Worm (Caenorhabditis elegans) whole organism, L4 larva: ENCODE measurements around the gene T23F11.11.

ENCODE experiments used
- R02D3.7 ChIP-seq: fragments of 150-350 bp; sonication (generic microtip); optimal IDR thresholded peaks from 3 replicates; lab custom pipeline; 2014; ENCODE audit warnings: missing biosample characterization, missing genetic modification characterization
- T20F7.1 ChIP-seq: fragments of 200-800 bp; sonication (Bioruptor generic); optimal IDR thresholded peaks from 2 replicates; lab custom pipeline; 2018; ENCODE audit warnings: mild to moderate bottlenecking, missing genetic modification characterization, missing compliant biosample characterization
- T26A8.4 ChIP-seq: fragments of 200-800 bp; sonication (Bioruptor generic); IDR thresholded peaks from 2 replicates; pipeline ENCODE4 v1.3.6; 2022; ENCODE audit warnings: missing genetic modification characterization, missing compliant biosample characterization
- Y105C5A.15 ChIP-seq: fragments of 200-800 bp; sonication (Bioruptor generic); IDR thresholded peaks from 2 replicates; pipeline ENCODE4 v1.3.6; 2022; ENCODE audit warnings: missing genetic modification characterization, missing compliant biosample characterization
- ZK337.2 ChIP-seq: fragments of 200-800 bp; sonication (Bioruptor generic); IDR thresholded peaks from 2 replicates; pipeline ENCODE4 v1.3.6; 2022; ENCODE audit warnings: missing genetic modification reagents, missing genetic modification characterization, missing compliant biosample characterization
- ZK546.5 ChIP-seq, 2 experiments: sonication (generic microtip); optimal IDR thresholded peaks; 2 replicates each; lab custom pipeline; 2017; ENCODE audit warnings: missing biosample characterization in 2 of 2, missing genetic modification characterization in 2 of 2
- aha-1 ChIP-seq: fragments of 150-350 bp; peaks from one replicate; lab custom pipeline; 2014; ENCODE audit warnings: missing biosample characterization, missing genetic modification characterization
- aly-2 ChIP-seq: sonication (generic microtip); optimal IDR thresholded peaks from 2 replicates; lab custom pipeline; 2018; ENCODE audit warnings: missing biosample characterization, missing genetic modification characterization
- ama-1 ChIP-seq: fragments of 150-350 bp; optimal IDR thresholded peaks from 2 replicates; lab custom pipeline; 2014; ENCODE audit warnings: inconsistent platforms, mixed read lengths
- arid-1 ChIP-seq: fragments of 200-800 bp; sonication (Bioruptor generic); conservative IDR thresholded peaks from 2 replicates; pipeline ENCODE4 v1.3.6; 2022; ENCODE audit warnings: missing genetic modification reagents, missing genetic modification characterization, missing compliant biosample characterization
- ceh-20 ChIP-seq: fragments of 200-800 bp; sonication (Bioruptor generic); IDR thresholded peaks from 2 replicates; pipeline ENCODE4 v1.3.6; 2022; ENCODE audit warnings: missing genetic modification reagents, missing genetic modification characterization, missing compliant biosample characterization
- ces-1 ChIP-seq: fragments of 150-350 bp; sonication (generic microtip); optimal IDR thresholded peaks from 4 replicates; lab custom pipeline; 2014; ENCODE audit warnings: missing biosample characterization, missing genetic modification reagents, missing genetic modification characterization
- daf-12 ChIP-seq: fragments of 150-350 bp; optimal IDR thresholded peaks from 2 replicates; lab custom pipeline; 2014; ENCODE audit warnings: missing biosample characterization, missing genetic modification reagents, missing genetic modification characterization
- daf-16 ChIP-seq, 3 experiments: sonication (generic microtip); optimal IDR thresholded peaks; 2 replicates each; lab custom pipeline; 2016 to 2017; ENCODE audit warnings: missing genetic modification characterization in 3 of 3, missing genetic modification reagents in 3 of 3, mild to moderate bottlenecking in 2 of 3, missing compliant biosample characterization in 2 of 3, missing biosample characterization in 1 of 3, moderate library complexity in 1 of 3
- daf-19 ChIP-seq: fragments of 200-800 bp; sonication (Bioruptor generic); conservative IDR thresholded peaks from 2 replicates; pipeline ENCODE4 v1.3.6; 2022; ENCODE audit warnings: missing genetic modification characterization, missing compliant biosample characterization
- dmd-6 ChIP-seq: fragments of 200-800 bp; sonication (Bioruptor generic); IDR thresholded peaks from 2 replicates; pipeline ENCODE4 v1.3.6; 2022; ENCODE audit warnings: missing genetic modification reagents, missing genetic modification characterization, missing compliant biosample characterization
- dpl-1 ChIP-seq: fragments of 150-350 bp; optimal IDR thresholded peaks from 2 replicates; lab custom pipeline; 2014; ENCODE audit warnings: missing biosample characterization, missing genetic modification reagents, missing genetic modification characterization
- duxl-1 ChIP-seq: sonication (generic microtip); optimal IDR thresholded peaks from 2 replicates; lab custom pipeline; 2016; ENCODE audit warnings: mild to moderate bottlenecking, missing genetic modification characterization, moderate library complexity, missing compliant biosample characterization; ENCODE audit not compliant: poor library complexity
- egl-27 ChIP-seq: sonication (generic microtip); optimal IDR thresholded peaks from 3 replicates; lab custom pipeline; 2017; ENCODE audit warnings: missing biosample characterization, missing genetic modification reagents, missing genetic modification characterization
- fos-1 ChIP-seq: fragments of 150-350 bp; optimal IDR thresholded peaks from 2 replicates; lab custom pipeline; 2014; ENCODE audit warnings: missing biosample characterization, missing genetic modification characterization
- hif-1 ChIP-seq, 2 experiments: sonication (generic microtip); optimal IDR thresholded peaks; 2 replicates each; lab custom pipeline; 2016 to 2017; ENCODE audit warnings: missing compliant biosample characterization in 2 of 2, missing genetic modification characterization in 2 of 2, missing genetic modification reagents in 2 of 2, missing genotype in 2 of 2, mild to moderate bottlenecking in 1 of 2
- hlh-11 ChIP-seq: fragments of 200-800 bp; sonication (Bioruptor generic); optimal IDR thresholded peaks from 2 replicates; lab custom pipeline; 2018; ENCODE audit warnings: mild to moderate bottlenecking, missing genetic modification characterization, missing compliant biosample characterization
- hlh-30 ChIP-seq: sonication (generic microtip); optimal IDR thresholded peaks from 2 replicates; lab custom pipeline; 2017; ENCODE audit warnings: antibody characterized with exemption, mild to moderate bottlenecking, missing genetic modification characterization, missing compliant biosample characterization; ENCODE audit not compliant: insufficient read depth
- lim-7 ChIP-seq: fragments of 200-800 bp; sonication (Bioruptor generic); IDR thresholded peaks from 2 replicates; pipeline ENCODE4 v1.3.6; 2022; ENCODE audit warnings: missing genetic modification characterization, missing compliant biosample characterization
- lin-1 ChIP-seq: fragments of 200-800 bp; sonication (Bioruptor generic); IDR thresholded peaks from 2 replicates; pipeline ENCODE4 v1.3.6; 2022; ENCODE audit warnings: missing genetic modification reagents, missing genetic modification characterization, missing compliant biosample characterization
- lin-15B ChIP-seq: fragments of 150-350 bp; sonication (generic microtip); optimal IDR thresholded peaks from 3 replicates; lab custom pipeline; 2014; ENCODE audit warnings: missing biosample characterization, missing genetic modification characterization
- lin-38 ChIP-seq: fragments of 200-800 bp; sonication (Bioruptor generic); IDR thresholded peaks from 2 replicates; pipeline ENCODE4 v1.3.6; 2022; ENCODE audit warnings: missing genetic modification reagents, missing genetic modification characterization, missing compliant biosample characterization
- lsy-2 ChIP-seq, 2 experiments: fragments of 150-350 bp in 1 of 2; sonication (generic microtip) in 1 of 2; optimal IDR thresholded peaks; 2 replicates each; lab custom pipeline; 2014 to 2017; ENCODE audit warnings: missing biosample characterization in 2 of 2, missing genetic modification characterization in 2 of 2
- madf-9 ChIP-seq: fragments of 200-800 bp; sonication (Bioruptor generic); conservative IDR thresholded peaks from 2 replicates; pipeline ENCODE4 v1.3.6; 2022; ENCODE audit warnings: missing genetic modification reagents, missing genetic modification characterization, missing compliant biosample characterization
- mdl-1 ChIP-seq, 2 experiments: fragments of 150-350 bp in 1 of 2; sonication (generic microtip) in 1 of 2; optimal IDR thresholded peaks; 2 replicates each; lab custom pipeline; 2014 to 2017; ENCODE audit warnings: missing biosample characterization in 2 of 2, missing genetic modification characterization in 2 of 2
- mep-1 ChIP-seq: fragments of 150-350 bp; sonication (generic microtip); optimal IDR thresholded peaks from 3 replicates; lab custom pipeline; 2014; ENCODE audit warnings: missing biosample characterization, missing genetic modification characterization
- nhr-10 ChIP-seq: fragments of 150-350 bp; optimal IDR thresholded peaks from 2 replicates; lab custom pipeline; 2014; ENCODE audit warnings: missing biosample characterization, missing genetic modification characterization
- nhr-102 ChIP-seq: sonication (generic microtip); optimal IDR thresholded peaks from 2 replicates; lab custom pipeline; 2016; ENCODE audit warnings: mild to moderate bottlenecking, missing genetic modification characterization, moderate library complexity, missing compliant biosample characterization
- nhr-11 ChIP-seq: fragments of 150-350 bp; optimal IDR thresholded peaks from 2 replicates; lab custom pipeline; 2014; ENCODE audit warnings: missing biosample characterization, missing genetic modification characterization
- nhr-111 ChIP-seq: fragments of 200-800 bp; sonication (Bioruptor generic); optimal IDR thresholded peaks from 2 replicates; lab custom pipeline; 2018; ENCODE audit warnings: mild to moderate bottlenecking, missing genetic modification characterization, missing compliant biosample characterization
- nhr-237 ChIP-seq: sonication (generic microtip); optimal IDR thresholded peaks from 2 replicates; lab custom pipeline; 2017; ENCODE audit warnings: missing biosample characterization, missing genetic modification characterization
- nhr-41 ChIP-seq: fragments of 200-800 bp; sonication (Bioruptor generic); IDR thresholded peaks from 2 replicates; pipeline ENCODE4 v1.3.6; 2022; ENCODE audit warnings: missing genetic modification reagents, missing genetic modification characterization, missing compliant biosample characterization
- nhr-42 ChIP-seq: fragments of 200-800 bp; sonication (Bioruptor generic); IDR thresholded peaks from 2 replicates; pipeline ENCODE4 v1.3.6; 2022; ENCODE audit warnings: missing genetic modification characterization, missing compliant biosample characterization
- nhr-48 ChIP-seq: sonication (generic microtip); optimal IDR thresholded peaks from 2 replicates; lab custom pipeline; 2016; ENCODE audit warnings: mild to moderate bottlenecking, missing genetic modification characterization, missing compliant biosample characterization
- nhr-6 ChIP-seq: fragments of 150-350 bp; optimal IDR thresholded peaks from 2 replicates; lab custom pipeline; 2014; ENCODE audit warnings: missing biosample characterization, missing genetic modification characterization
- pha-4 ChIP-seq, 2 experiments: fragments of 150-350 bp in 1 of 2; fragments of 200-800 bp in 1 of 2; sonication (Bioruptor generic) in 1 of 2; IDR thresholded peaks in 1 of 2; optimal IDR thresholded peaks in 1 of 2; 2 replicates each; pipeline versions ENCODE4 v1.3.6 to Lab custom; 2014 to 2022; ENCODE audit warnings: missing genetic modification characterization in 2 of 2, missing genetic modification reagents in 2 of 2, missing biosample characterization in 1 of 2, missing compliant biosample characterization in 1 of 2
- snpc-1.2 ChIP-seq: fragments of 200-800 bp; sonication (Bioruptor generic); IDR thresholded peaks from 2 replicates; pipeline ENCODE4 v1.3.6; 2022; ENCODE audit warnings: missing genetic modification reagents, missing genetic modification characterization, missing compliant biosample characterization
- snpc-4 ChIP-seq: fragments of 150-350 bp; optimal IDR thresholded peaks from 2 replicates; lab custom pipeline; 2014; ENCODE audit warnings: missing biosample characterization, missing genetic modification characterization
- spr-1 ChIP-seq: sonication (generic microtip); optimal IDR thresholded peaks from 2 replicates; lab custom pipeline; 2016; ENCODE audit warnings: mild to moderate bottlenecking, missing genetic modification characterization, missing compliant biosample characterization
- spr-3 ChIP-seq: fragments of 200-800 bp; sonication (Bioruptor generic); optimal IDR thresholded peaks from 2 replicates; lab custom pipeline; 2018; ENCODE audit warnings: mild to moderate bottlenecking, missing genetic modification characterization, missing compliant biosample characterization
- unc-130 ChIP-seq: sonication (generic microtip); optimal IDR thresholded peaks from 2 replicates; lab custom pipeline; 2016; ENCODE audit warnings: missing genetic modification reagents, missing genetic modification characterization, missing compliant biosample characterization
- zip-2 ChIP-seq: fragments of 150-350 bp; optimal IDR thresholded peaks from 2 replicates; lab custom pipeline; 2014; ENCODE audit warnings: missing biosample characterization, missing genetic modification characterization
- ztf-11 ChIP-seq: fragments of 150-350 bp; optimal IDR thresholded peaks from 2 replicates; lab custom pipeline; 2014; ENCODE audit warnings: missing biosample characterization, missing genetic modification characterization

Gene T23F11.11

DNA sequence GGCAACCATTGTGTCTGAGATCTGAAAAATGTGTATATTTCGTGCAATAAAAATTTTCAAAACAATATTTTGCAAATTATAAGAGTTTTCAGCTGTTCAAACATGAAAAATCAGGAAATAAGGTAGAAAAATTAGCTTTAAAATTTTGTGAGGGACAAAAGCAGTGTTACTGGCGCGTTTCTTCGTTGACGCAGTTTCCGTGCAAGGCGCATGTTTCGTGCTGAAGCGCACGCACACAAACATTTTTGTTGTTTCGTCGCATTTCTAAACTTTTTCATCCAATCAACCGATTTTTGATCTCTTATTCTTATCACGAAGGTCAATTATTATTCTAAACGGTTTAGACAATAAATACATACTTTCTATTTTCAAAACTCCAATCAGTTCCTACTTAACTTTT lies 21.9 kb upstream of the T23F11.11 start, which contains the start of gene nifk-1 (continued):
- TF ChIP-seq daf-16 (GFP tag; optimal IDR thresholded peaks at IDR 0.05; lab: Kevin White, UChicago) (peak in 1 of 2 experiments; percentile 55), daf-16 (tag; optimal IDR thresholded peaks at IDR 0.05; lab: Kevin White, UChicago) (peak; percentile 94), hlh-30 (tag; lab: Kevin White, UChicago) (peak; percentile 63), ZK546.5 (tag; optimal IDR thresholded peaks at IDR 0.05; lab: Kevin White, UChicago) (no peak), spr-1 (tag; lab: Kevin White, UChicago) (no peak), zip-2 (tag; lab: Kevin White, UChicago) (no peak), lsy-2 (tag; optimal IDR thresholded peaks at IDR 0.05; lab: Kevin White, UChicago) (peak in 1 of 2 experiments; percentile 87), ztf-11 (tag; lab: Kevin White, UChicago) (no peak), mdl-1 (tag; optimal IDR thresholded peaks at IDR 0.05; lab: Kevin White, UChicago) (peak in 1 of 2 experiments; percentile 55), lin-1 (0 out of 2 replicates have a peak, but pooled peaks have one; percentile 23), hif-1 (tag; optimal IDR thresholded peaks at IDR 0.05; lab: Kevin White, UChicago) (peak; percentile 87 to 99), lin-38 (GFP tag; lab: Robert Waterston, UW) (peak; percentile 77), T20F7.1 (GFP tag; lab: Kevin White, UChicago) (peak; percentile 70), nhr-48 (tag; lab: Kevin White, UChicago) (peak; percentile 33), R02D3.7 (tag; lab: Kevin White, UChicago) (no peak), fos-1 (tag; lab: Kevin White, UChicago) (no peak), mep-1 (tag; lab: Kevin White, UChicago) (peak; percentile 83), nhr-11 (tag; lab: Kevin White, UChicago) (peak; percentile 22)

ce11 chrIII:4689595-4689994 lies 18.2 kb upstream of the T23F11.11 start:
- 0 out of 2 replicates have a peak, but pooled peaks have one; percentile 44 for TF ChIP-seq Y105C5A.15 (GFP tag; lab: Robert Waterston, UW)
- peak; percentile 82 for TF ChIP-seq madf-9 (GFP tag; lab: Robert Waterston, UW)
- TF ChIP-seq duxl-1 (tag; lab: Kevin White, UChicago) = peak; percentile 85
- TF ChIP-seq nhr-237 (tag; lab: Kevin White, UChicago) = no peak
- TF ChIP-seq daf-19 (GFP tag; lab: Robert Waterston, UW) = peak; percentile 89
- TF ChIP-seq spr-3 (GFP tag; lab: Kevin White, UChicago) = peak; percentile 83
- peak; percentile 60 for TF ChIP-seq dpl-1 (GFP tag; lab: Kevin White, UChicago)
- no peak for TF ChIP-seq daf-12 (tag; lab: Kevin White, UChicago)
- no peak for TF ChIP-seq ZK337.2 (GFP tag; lab: Robert Waterston, UW)
- TF ChIP-seq nhr-6 = peak; percentile 51
- peak; percentile 89 for TF ChIP-seq pha-4 (GFP tag; IDR thresholded peaks at IDR 0.05; lab: Robert Waterston, UW)
- peak; percentile 53 for TF ChIP-seq pha-4 (tag; optimal IDR thresholded peaks at IDR 0.05; lab: Kevin White, UChicago)
- peak; percentile 81 for TF ChIP-seq snpc-1.2 (GFP tag; lab: Robert Waterston, UW)
- TF ChIP-seq arid-1 (GFP tag; lab: Robert Waterston, UW) = peak; percentile 89
- TF ChIP-seq nhr-102 = peak; percentile 59
- peak; percentile 68 for TF ChIP-seq T20F7.1 (GFP tag; lab: Kevin White, UChicago)
- TF ChIP-seq nhr-111 (GFP tag; lab: Kevin White, UChicago) = peak; percentile 93
- no peak for TF ChIP-seq ces-1 (GFP tag; lab: Kevin White, UChicago)
- TF ChIP-seq lim-7 (GFP tag; lab: Robert Waterston, UW) = peak; percentile 96
- peak; percentile 79 for TF ChIP-seq mep-1 (tag; lab: Kevin White, UChicago)
- TF ChIP-seq nhr-41 (GFP tag; lab: Robert Waterston, UW) = peak; percentile 91
- TF ChIP-seq egl-27 (tag; lab: Kevin White, UChicago) = no peak
- peak; percentile 76 for TF ChIP-seq hlh-11 (tag; lab: Kevin White, UChicago)
- TF ChIP-seq ceh-20 (GFP tag; lab: Robert Waterston, UW) = peak; percentile 75; the same call in 1 of the 2 replicates
- TF ChIP-seq aly-2 (tag; lab: Kevin White, UChicago) = peak; percentile 40
- peak; percentile 81 for TF ChIP-seq nhr-42
- peak; percentile 77 for TF ChIP-seq dmd-6 (GFP tag; lab: Robert Waterston, UW)
- TF ChIP-seq aha-1 = peak; percentile 90
- TF ChIP-seq fos-1 (tag; lab: Kevin White, UChicago) = no peak
- TF ChIP-seq ama-1 (lab: Kevin White, UChicago) = no peak
- TF ChIP-seq unc-130 (GFP tag; lab: Kevin White, UChicago) = peak; percentile 84
- peak; percentile 81 for TF ChIP-seq spr-1 (tag; lab: Kevin White, UChicago)
- no peak for TF ChIP-seq nhr-10 (tag; lab: Kevin White, UChicago)
- peak; percentile 78 for TF ChIP-seq T26A8.4 (GFP tag; lab: Robert Waterston, UW)
- peak; percentile 86 for TF ChIP-seq lin-1
- TF ChIP-seq lin-15B (tag; lab: Kevin White, UChicago) = no peak
- TF ChIP-seq snpc-4 = no peak
